Worm (Caenorhabditis elegans): Measurements from ENCODE around the gene R10E4.6.

ce11 chrIII:4328208-4328987 lies 35.2 kb downstream of the R10E4.6 start:
- TF ChIP-seq ceh-13 (GFP tag; optimal IDR thresholded peaks at IDR 0.05): no peak
- TF ChIP-seq ama-1 (optimal IDR thresholded peaks at IDR 0.05): no peak
- no peak for TF ChIP-seq B0310.2 (tag; optimal IDR thresholded peaks at IDR 0.05)
- no peak for TF ChIP-seq scrt-1 (GFP tag; IDR thresholded peaks at IDR 0.05)
- TF ChIP-seq flt-1 (GFP tag; IDR thresholded peaks at IDR 0.05): no peak
- TF ChIP-seq ceh-36 (tag; optimal IDR thresholded peaks at IDR 0.05): no peak
- no peak for TF ChIP-seq hnd-1 (tag; optimal IDR thresholded peaks at IDR 0.05)
- TF ChIP-seq hmg-4 (GFP tag; optimal IDR thresholded peaks at IDR 0.05): no peak
- no peak for TF ChIP-seq tra-4 (tag; optimal IDR thresholded peaks at IDR 0.05)
